Worm (Caenorhabditis elegans): ENCODE results near the gene cyn-11.
A peak's percentile ranks its signal among the peaks of the same experiment; 100 is the strongest.

Gene cyn-11

DNA sequence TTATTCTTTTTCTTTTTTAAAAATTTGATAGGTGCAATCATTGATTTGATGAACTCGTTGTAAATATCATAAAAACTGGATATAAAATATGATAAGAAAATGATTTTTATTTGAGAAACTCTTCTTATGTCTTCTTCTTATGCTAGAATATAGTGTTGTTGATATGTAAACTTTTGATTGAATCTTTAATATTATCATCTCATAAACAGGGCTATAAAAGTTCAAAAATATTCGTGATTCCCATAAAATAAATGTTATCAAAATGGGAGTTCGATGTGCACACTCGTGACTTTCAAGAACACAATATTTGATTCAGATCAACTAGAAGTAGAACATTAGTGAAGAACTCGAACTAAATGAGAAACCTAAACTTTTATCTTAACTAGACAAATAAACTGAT is 22.9 kb upstream of the cyn-11 start:
- TF ChIP-seq mcd-1 (GFP tag; IDR thresholded peaks at IDR 0.05) (no peak), unc-62 (GFP tag; optimal IDR thresholded peaks at IDR 0.05) (peak; percentile 14)

DNA sequence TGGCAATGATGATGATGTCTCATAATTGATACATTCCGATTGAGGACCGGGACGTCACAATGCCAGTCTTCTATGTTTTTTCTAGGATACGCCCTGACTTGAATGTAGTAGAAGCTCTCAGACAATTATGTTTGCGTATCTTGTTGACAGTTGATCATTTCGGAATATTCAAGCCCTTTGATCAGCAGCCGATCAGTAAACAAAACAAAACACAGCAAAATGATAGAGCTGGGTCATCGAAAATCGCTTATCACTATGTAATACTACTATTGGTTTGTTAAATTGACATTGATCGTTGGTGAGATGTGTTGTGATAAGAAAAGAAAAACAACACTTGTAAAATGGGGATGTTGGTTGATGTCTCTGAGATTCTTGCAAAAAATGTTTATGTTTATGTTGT is 22.2 kb upstream of the cyn-11 start:
- TF ChIP-seq tlf-1 (GFP tag; optimal IDR thresholded peaks at IDR 0.05) (no peak), bed-1 (GFP tag; IDR thresholded peaks at IDR 0.05) (no peak), sea-2 (GFP tag; IDR thresholded peaks at IDR 0.05) (no peak), lsy-27 (tag; optimal IDR thresholded peaks at IDR 0.05; ENCODE audit: borderline replicate concordance, insufficient read depth) (no peak), ceh-100 (GFP tag; IDR thresholded peaks at IDR 0.05) (no peak), Y53G8AR.9 (GFP tag; conservative IDR thresholded peaks at IDR 0.05) (no peak), F57C9.4 (tag; optimal IDR thresholded peaks at IDR 0.05) (no peak), snpc-1.3 (tag; optimal IDR thresholded peaks at IDR 0.05; ENCODE audit: insufficient read depth) (no peak), B0336.3 (GFP tag; IDR thresholded peaks at IDR 0.05) (no peak), dpl-1 (GFP tag; optimal IDR thresholded peaks at IDR 0.05) (no peak), snpc-3.4 (tag; optimal IDR thresholded peaks at IDR 0.05) (no peak), C06A6.2 (GFP tag; conservative IDR thresholded peaks at IDR 0.05) (no peak), repo-1 (tag; optimal IDR thresholded peaks at IDR 0.05) (no peak)

DNA sequence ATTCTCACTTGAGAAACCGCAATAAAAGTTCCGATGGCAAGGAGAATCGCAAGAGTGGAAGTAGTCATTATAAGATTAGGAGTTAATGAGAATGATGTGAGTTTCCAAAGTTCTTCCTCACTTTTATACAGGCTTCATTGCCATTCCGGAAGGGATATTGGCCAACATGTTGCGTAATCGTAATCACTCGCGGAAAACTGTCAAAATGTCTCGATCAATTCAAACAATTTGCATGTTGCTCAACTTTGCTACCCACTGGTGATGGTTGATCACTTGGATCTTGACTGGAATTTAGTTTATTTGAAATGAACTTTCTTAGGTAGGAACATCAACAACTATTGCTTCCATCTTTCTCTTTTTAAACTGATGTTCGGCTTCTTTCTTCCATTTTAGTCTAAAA is 21.4 kb upstream of the cyn-11 start, which contains the start of gene idpb-4:
TSS of gene idpb-4 (minus strand) at position 101 of the 400 bp plus-strand sequence.
- TF ChIP-seq xnd-1 (tag; optimal IDR thresholded peaks at IDR 0.05) = no peak
- TF ChIP-seq T07F8.4 (tag; optimal IDR thresholded peaks at IDR 0.05) = no peak
- TF ChIP-seq F37B4.10 (GFP tag; IDR thresholded peaks at IDR 0.05) = no peak
- TF ChIP-seq akir-1 (GFP tag; optimal IDR thresholded peaks at IDR 0.05) = no peak
- TF ChIP-seq ceh-40 (GFP tag; IDR thresholded peaks at IDR 0.05) = no peak
- TF ChIP-seq K12H6.12 (tag; optimal IDR thresholded peaks at IDR 0.05) = no peak
- no peak for TF ChIP-seq fkh-3 (tag; optimal IDR thresholded peaks at IDR 0.05)
- TF ChIP-seq F23B12.7 (tag; optimal IDR thresholded peaks at IDR 0.05; ENCODE audit: insufficient read depth) = no peak
- no peak for TF ChIP-seq zfh-2 (GFP tag; conservative IDR thresholded peaks at IDR 0.05)
- TF ChIP-seq lin-54 (GFP tag; optimal IDR thresholded peaks at IDR 0.05) = no peak
- TF ChIP-seq C06A6.2 (GFP tag; conservative IDR thresholded peaks at IDR 0.05) = no peak
- TF ChIP-seq nfyb-1 (GFP tag; IDR thresholded peaks at IDR 0.05) = no peak
- TF ChIP-seq lir-1 (GFP tag; conservative IDR thresholded peaks at IDR 0.05) = no peak
- TF ChIP-seq rpc-1 (optimal IDR thresholded peaks at IDR 0.05) = no peak
- no peak for TF ChIP-seq rpc-1 (tag; optimal IDR thresholded peaks at IDR 0.05)
- TF ChIP-seq sptf-2 (GFP tag; optimal IDR thresholded peaks at IDR 0.05) = no peak
- TF ChIP-seq egl-44 (GFP tag; IDR thresholded peaks at IDR 0.05) = no peak
- no peak for TF ChIP-seq gei-17 (GFP tag; optimal IDR thresholded peaks at IDR 0.05)
- no peak for TF ChIP-seq egl-18 (GFP tag; IDR thresholded peaks at IDR 0.05)
- TF ChIP-seq Y56A3A.18 (GFP tag; IDR thresholded peaks at IDR 0.05) = no peak
- TF ChIP-seq ztf-6 (GFP tag; IDR thresholded peaks at IDR 0.05) = no peak

DNA sequence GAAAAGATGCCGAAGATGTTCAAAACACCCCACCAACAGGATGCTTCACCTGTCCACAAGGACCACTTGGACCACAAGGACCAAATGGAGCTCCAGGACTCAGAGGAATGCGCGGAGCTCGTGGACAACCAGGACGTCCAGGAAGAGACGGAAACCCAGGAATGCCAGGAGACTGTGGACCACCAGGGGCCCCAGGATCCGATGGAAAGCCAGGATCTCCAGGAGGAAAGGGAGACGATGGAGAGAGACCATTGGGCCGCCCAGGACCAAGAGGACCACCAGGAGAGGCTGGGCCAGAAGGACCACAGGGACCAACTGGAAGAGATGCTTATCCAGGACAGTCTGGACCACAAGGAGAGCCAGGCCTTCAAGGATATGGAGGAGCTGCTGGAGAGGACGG is 17.5 kb upstream of the cyn-11 start:
- TF ChIP-seq K12H6.12 (tag; optimal IDR thresholded peaks at IDR 0.05) = no peak
- no peak for TF ChIP-seq F39B2.1 (GFP tag; IDR thresholded peaks at IDR 0.05)
- TF ChIP-seq ztf-22 (GFP tag; optimal IDR thresholded peaks at IDR 0.05) = no peak
- TF ChIP-seq zfh-2 (GFP tag; conservative IDR thresholded peaks at IDR 0.05) = peak; percentile 87
- no peak for TF ChIP-seq ekl-4 (GFP tag; IDR thresholded peaks at IDR 0.05)
- TF ChIP-seq egrh-3 (GFP tag; IDR thresholded peaks at IDR 0.05) = peak; percentile 68; the same call in 1 of the 2 replicates
- TF ChIP-seq Y56A3A.18 (GFP tag; IDR thresholded peaks at IDR 0.05) = no peak
